Fruit fly (Drosophila melanogaster): ENCODE measurements around the gene CG11226.
A peak's percentile ranks its signal among the peaks of the same experiment; 100 is the strongest.

CG11226 gene

DNA sequence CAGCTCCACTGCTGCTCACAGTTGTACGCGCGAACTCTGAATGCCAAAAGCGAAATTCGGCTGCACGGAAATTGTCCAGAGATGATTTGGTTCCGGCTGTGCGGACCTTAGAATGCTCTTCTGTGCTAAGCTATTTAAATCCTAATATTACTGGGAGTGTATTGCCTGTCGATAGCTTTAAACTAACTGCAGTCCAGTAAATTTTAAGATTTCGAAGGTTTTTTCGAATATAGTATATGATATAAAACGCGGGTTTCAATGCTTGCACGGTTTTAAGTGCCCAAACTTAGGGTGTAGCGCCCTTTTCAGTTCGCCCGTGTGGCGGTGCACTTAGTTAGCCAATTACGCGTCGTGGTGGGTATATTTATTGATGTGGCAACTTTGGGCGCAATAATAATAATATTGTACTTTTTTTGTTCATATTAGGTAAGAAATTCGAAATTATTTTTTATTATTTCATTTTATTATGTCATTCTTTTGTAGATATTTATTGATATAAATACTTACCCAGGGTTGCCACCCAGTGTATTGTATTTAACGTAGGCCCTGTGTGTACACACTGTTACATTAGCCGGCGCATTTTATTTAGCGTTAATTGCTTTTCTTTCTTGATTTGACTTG, 42.0 kb downstream of the CG11226 start, which contains the start of the genes Chro and Ssl1 (continued):
- TF ChIP-seq BtbVII (GFP tag; optimal IDR thresholded peaks at IDR 0.05) (peak; percentile 100), CG9609 (GFP tag; optimal IDR thresholded peaks at IDR 0.05) (peak; percentile 100), CG3838 (GFP tag; optimal IDR thresholded peaks at IDR 0.05) (peak; percentile 99), pho (GFP tag; optimal IDR thresholded peaks at IDR 0.05) (peak; percentile 100), Camta (GFP tag; optimal IDR thresholded peaks at IDR 0.05) (peak; percentile 100), CG10321 (GFP tag; IDR thresholded peaks at IDR 0.05) (peak; percentile 90), dmrt99B (tag; optimal IDR thresholded peaks at IDR 0.05) (peak; percentile 100), Dref (GFP tag; IDR thresholded peaks at IDR 0.05) (peak; percentile 55), Bgb (GFP tag; IDR thresholded peaks at IDR 0.05; ENCODE audit: partially characterized antibody) (no peak), CG3163 (GFP tag; optimal IDR thresholded peaks at IDR 0.05) (peak; percentile 97), CG32532 (GFP tag; IDR thresholded peaks at IDR 0.05) (peak; percentile 100), CG10366 (GFP tag; IDR thresholded peaks at IDR 0.05) (peak; percentile 100), pum (GFP tag; optimal IDR thresholded peaks at IDR 0.05) (peak; percentile 100), Sry-δ (GFP tag; optimal IDR thresholded peaks at IDR 0.05) (peak; percentile 89), Eip74EF (GFP tag; optimal IDR thresholded peaks at IDR 0.05) (peak in 1 of 2 experiments; percentile 100), CG12104 (GFP tag; optimal IDR thresholded peaks at IDR 0.05) (peak; percentile 100), Asciz (GFP tag; optimal IDR thresholded peaks at IDR 0.05) (peak; percentile 100), CG31441 (GFP tag; IDR thresholded peaks at IDR 0.05) (peak; percentile 99), Fer2 (tag; optimal IDR thresholded peaks at IDR 0.05) (peak; percentile 99), exex (tag; optimal IDR thresholded peaks at IDR 0.05) (peak; percentile 96), Ravus (GFP tag; IDR thresholded peaks at IDR 0.05) (peak; percentile 99), Pdp1 (GFP tag; optimal IDR thresholded peaks at IDR 0.05) (peak; percentile 100), CG15514 (GFP tag; optimal IDR thresholded peaks at IDR 0.05) (peak; percentile 96), CG13775 (GFP tag; optimal IDR thresholded peaks at IDR 0.05) (peak; percentile 100), CG10654 (GFP tag; optimal IDR thresholded peaks at IDR 0.05) (peak; percentile 100), vfl (GFP tag; optimal IDR thresholded peaks at IDR 0.05) (peak; percentile 100), chif (GFP tag; optimal IDR thresholded peaks at IDR 0.05) (peak; percentile 100), CG10462 (GFP tag; optimal IDR thresholded peaks at IDR 0.05) (peak; percentile 100), Abd-B (GFP tag; optimal IDR thresholded peaks at IDR 0.05) (peak; percentile 100), CG15011 (GFP tag; optimal IDR thresholded peaks at IDR 0.05) (peak; percentile 100), Scr (GFP tag; IDR thresholded peaks at IDR 0.05; ENCODE audit: partially characterized antibody) (no peak; the same call in none of the 2 replicates), Rfx (GFP tag; IDR thresholded peaks at IDR 0.05) (peak; percentile 100), NC2α (GFP tag; optimal IDR thresholded peaks at IDR 0.05) (peak; percentile 100), nom (GFP tag; optimal IDR thresholded peaks at IDR 0.05) (peak; percentile 99), toy (GFP tag; IDR thresholded peaks at IDR 0.05) (peak; percentile 99), pan (optimal IDR thresholded peaks at IDR 0.05) (no peak), pan (GFP tag; optimal IDR thresholded peaks at IDR 0.05 in 1 of 2, IDR thresholded peaks at IDR 0.05 in 1 of 2) (peak in 1 of 2 experiments; percentile 100), CG9797 (GFP tag; optimal IDR thresholded peaks at IDR 0.05) (peak; percentile 91), shn (GFP tag; optimal IDR thresholded peaks at IDR 0.05) (peak; percentile 100), CoRest (tag; optimal IDR thresholded peaks at IDR 0.05) (peak; percentile 100), CG33213 (GFP tag; optimal IDR thresholded peaks at IDR 0.05) (peak; percentile 100), CG7839 (tag; optimal IDR thresholded peaks at IDR 0.05) (peak; percentile 100), Side (GFP tag; optimal IDR thresholded peaks at IDR 0.05) (peak; percentile 100), BEAF-32 (GFP tag; optimal IDR thresholded peaks at IDR 0.05) (peak; percentile 51), CG9932 (GFP tag; IDR thresholded peaks at IDR 0.05) (peak; percentile 100), ato (GFP tag; IDR thresholded peaks at IDR 0.05; ENCODE audit: partially characterized antibody) (no peak), CG17385 (GFP tag; optimal IDR thresholded peaks at IDR 0.05) (peak; percentile 99), emc (GFP tag; optimal IDR thresholded peaks at IDR 0.05) (peak; percentile 99), CG1603 (tag; optimal IDR thresholded peaks at IDR 0.05) (peak; percentile 99)

Data from whole organism, embryonic.